Fruit fly (Drosophila melanogaster) whole organism, embryonic: ENCODE data around the gene CG31729.
A peak's percentile ranks its signal among the peaks of the same experiment; 100 is the strongest.

Source experiments
- Adf1 ChIP-seq: fragments of 200-800 bp; sonication (Bioruptor generic); IDR thresholded peaks from 2 replicates; pipeline ENCODE4 v1.3.6; 2022; ENCODE audit warnings: missing biosample characterization, missing genetic modification characterization
- Atf3 ChIP-seq: fragments of 200-800 bp; sonication (Bioruptor generic); optimal IDR thresholded peaks from 3 replicates; lab custom pipeline; 2016; ENCODE audit warnings: missing biosample characterization, missing genetic modification characterization
- Awh ChIP-seq: fragments of 200-800 bp; sonication (Bioruptor generic); IDR thresholded peaks from 2 replicates; pipeline ENCODE4, ENCODE4 v1.3.6; 2022; ENCODE audit warnings: missing biosample characterization, missing genetic modification characterization
- C15 ChIP-seq: fragments of 200-800 bp; sonication (Bioruptor generic); IDR thresholded peaks from 3 replicates; pipeline ENCODE4 v1.3.6; 2022; ENCODE audit warnings: missing biosample characterization, missing genetic modification characterization
- CG11560 ChIP-seq: fragments of 200-800 bp; sonication (Bioruptor generic); IDR thresholded peaks from 3 replicates; pipeline ENCODE4 v1.3.6; 2022; ENCODE audit warnings: missing biosample characterization, missing genetic modification characterization
- CG11696 ChIP-seq: fragments of 200-800 bp; sonication (Bioruptor generic); IDR thresholded peaks from 2 replicates; pipeline ENCODE4 v1.3.6; 2022; ENCODE audit warnings: missing biosample characterization, missing genetic modification characterization
- CG1233 ChIP-seq: fragments of 200-800 bp; sonication (Bioruptor generic); optimal IDR thresholded peaks from 4 replicates; lab custom pipeline; 2018; ENCODE audit warnings: missing biosample characterization, mild to moderate bottlenecking, missing genetic modification characterization
- CG12942 ChIP-seq: fragments of 200-800 bp; sonication (Bioruptor generic); optimal IDR thresholded peaks from 3 replicates; lab custom pipeline; 2016; ENCODE audit warnings: missing biosample characterization, missing genetic modification characterization
- CG31224 ChIP-seq: fragments of 200-800 bp; sonication (Bioruptor generic); IDR thresholded peaks from 2 replicates; pipeline ENCODE4 v1.3.6; 2022; ENCODE audit warnings: missing biosample characterization, missing genetic modification characterization
- CG31365 ChIP-seq: fragments of 200-800 bp; sonication (Bioruptor generic); optimal IDR thresholded peaks from 2 replicates; lab custom pipeline; 2018; ENCODE audit warnings: missing biosample characterization, mild to moderate bottlenecking, missing genetic modification characterization
- CG3281 ChIP-seq: fragments of 200-800 bp; sonication (Bioruptor generic); optimal IDR thresholded peaks from 3 replicates; lab custom pipeline; 2017; ENCODE audit warnings: missing biosample characterization, mild to moderate bottlenecking, missing genetic modification characterization
- CG33557 ChIP-seq: fragments of 200-800 bp; sonication (Bioruptor generic); optimal IDR thresholded peaks from 2 replicates; lab custom pipeline; 2019; ENCODE audit warnings: missing biosample characterization, mild to moderate bottlenecking, missing genetic modification characterization, moderate library complexity
- CG3726 ChIP-seq: fragments of 200-800 bp; sonication (Bioruptor generic); IDR thresholded peaks from 3 replicates; pipeline ENCODE4, ENCODE4 v1.3.6; 2022; ENCODE audit warnings: missing biosample characterization, missing genetic modification characterization
- CG8388 ChIP-seq: fragments of 200-800 bp; sonication (Bioruptor generic); optimal IDR thresholded peaks from 2 replicates; lab custom pipeline; 2019; ENCODE audit warnings: missing biosample characterization, mild to moderate bottlenecking, missing genetic modification characterization, moderate library complexity
- CG9817 ChIP-seq: fragments of 200-800 bp; sonication (Bioruptor generic); optimal IDR thresholded peaks from 2 replicates; lab custom pipeline; 2018; ENCODE audit warnings: missing biosample characterization, mild to moderate bottlenecking, missing genetic modification characterization, moderate library complexity
- D ChIP-seq, 2 experiments: fragments of 200-800 bp in 1 of 2; fragments of >200 bp in 1 of 2; sonication (Bioruptor generic) in 1 of 2; optimal IDR thresholded peaks; 2 replicates in 1 of 2; 3 replicates in 1 of 2; lab custom pipeline; 2017; ENCODE audit warnings: mild to moderate bottlenecking in 1 of 2, missing biosample characterization in 1 of 2, missing genetic modification characterization in 1 of 2, missing genetic modification reagents in 1 of 2
- Drgx ChIP-seq: fragments of 200-800 bp; sonication (Bioruptor generic); IDR thresholded peaks from 2 replicates; pipeline ENCODE4 v1.3.6; 2022; ENCODE audit warnings: missing biosample characterization, missing genetic modification characterization
- MESR4 ChIP-seq: fragments of 200-800 bp; sonication (Bioruptor generic); optimal IDR thresholded peaks from 2 replicates; lab custom pipeline; 2018; ENCODE audit warnings: missing biosample characterization, mild to moderate bottlenecking, missing genetic modification characterization, moderate library complexity
- Med ChIP-seq: fragments of 200-800 bp; sonication (Bioruptor generic); peaks from one replicate; lab custom pipeline; 2016; ENCODE audit warnings: missing biosample characterization, missing genetic modification characterization, mild to moderate bottlenecking, inconsistent platforms, moderate library complexity
- Mes4 ChIP-seq: fragments of 200-800 bp; sonication (Bioruptor generic); optimal IDR thresholded peaks from 2 replicates; lab custom pipeline; 2016; ENCODE audit warnings: missing biosample characterization, missing genetic modification characterization
- Neu2 ChIP-seq: fragments of 200-800 bp; sonication (Bioruptor generic); optimal IDR thresholded peaks from 3 replicates; lab custom pipeline; 2016; ENCODE audit warnings: missing biosample characterization, missing genetic modification characterization, borderline replicate concordance
- Nf-YB ChIP-seq: fragments of 200-800 bp; sonication (Bioruptor generic); optimal IDR thresholded peaks from 3 replicates; lab custom pipeline; 2019; ENCODE audit warnings: missing biosample characterization, mild to moderate bottlenecking, missing genetic modification characterization, moderate library complexity
- Opbp ChIP-seq: fragments of 200-800 bp; sonication (Bioruptor generic); IDR thresholded peaks from 3 replicates; pipeline ENCODE4 v1.3.6; 2022; ENCODE audit warnings: missing biosample characterization, missing genetic modification characterization; ENCODE audit not compliant: partially characterized antibody
- Ravus ChIP-seq: fragments of 200-800 bp; sonication (Bioruptor generic); IDR thresholded peaks from 2 replicates; pipeline ENCODE4 v1.3.6; 2022; ENCODE audit warnings: missing biosample characterization, missing genetic modification characterization
- Vsx1 ChIP-seq: fragments of 200-800 bp; sonication (Bioruptor generic); optimal IDR thresholded peaks from 2 replicates; lab custom pipeline; 2017; ENCODE audit warnings: missing biosample characterization, mild to moderate bottlenecking, missing genetic modification characterization, missing genetic modification reagents
- ac ChIP-seq: fragments of 200-800 bp; sonication (Bioruptor generic); optimal IDR thresholded peaks from 3 replicates; lab custom pipeline; 2017; ENCODE audit warnings: missing biosample characterization, mild to moderate bottlenecking, missing genetic modification characterization
- al ChIP-seq: fragments of 200-800 bp; sonication (Bioruptor generic); IDR thresholded peaks from 2 replicates; pipeline ENCODE4 v1.3.6; 2022; ENCODE audit warnings: missing biosample characterization, missing genetic modification characterization
- ash1 ChIP-seq: fragments of 200-800 bp; sonication (Bioruptor generic); optimal IDR thresholded peaks from 2 replicates; lab custom pipeline; 2018; ENCODE audit warnings: missing biosample characterization, mild to moderate bottlenecking, missing genetic modification characterization
- bbx ChIP-seq: fragments of 200-800 bp; sonication (Bioruptor generic); IDR thresholded peaks from 2 replicates; pipeline ENCODE4 v1.3.6; 2022; ENCODE audit warnings: missing biosample characterization, missing genetic modification characterization; ENCODE audit not compliant: partially characterized antibody
- bsh ChIP-seq, 2 experiments: fragments of 200-800 bp; sonication (Bioruptor generic); optimal IDR thresholded peaks; 2 replicates each; lab custom pipeline; 2017 to 2018; ENCODE audit warnings: mild to moderate bottlenecking in 2 of 2, missing biosample characterization in 2 of 2, missing genetic modification characterization in 2 of 2, moderate library complexity in 1 of 2
- dimm ChIP-seq: fragments of 200-800 bp; sonication (Bioruptor generic); IDR thresholded peaks from 2 replicates; pipeline ENCODE4 v1.3.6; 2022; ENCODE audit warnings: missing biosample characterization, missing genetic modification characterization
- dmrt99B ChIP-seq: fragments of 200-800 bp; sonication (Bioruptor generic); optimal IDR thresholded peaks from 2 replicates; lab custom pipeline; 2018; ENCODE audit warnings: missing biosample characterization, mild to moderate bottlenecking, missing genetic modification characterization, moderate library complexity
- fd64A ChIP-seq: fragments of 200-800 bp; sonication (Bioruptor generic); optimal IDR thresholded peaks from 3 replicates; lab custom pipeline; 2018; ENCODE audit warnings: missing biosample characterization, mild to moderate bottlenecking, missing genetic modification characterization
- ham ChIP-seq: fragments of 200-800 bp; sonication (Bioruptor generic); IDR thresholded peaks from 2 replicates; pipeline ENCODE4 v1.3.6; 2022; ENCODE audit warnings: missing biosample characterization, missing genetic modification characterization
- kah ChIP-seq: fragments of 200-800 bp; sonication (Bioruptor generic); optimal IDR thresholded peaks from 2 replicates; lab custom pipeline; 2018; ENCODE audit warnings: missing biosample characterization, mild to moderate bottlenecking, missing genetic modification characterization
- lov ChIP-seq, 2 experiments: fragments of 200-800 bp in 1 of 2; fragments of >200 bp in 1 of 2; sonication (Bioruptor generic) in 1 of 2; IDR thresholded peaks in 1 of 2; optimal IDR thresholded peaks in 1 of 2; 2 replicates in 1 of 2; 3 replicates in 1 of 2; pipeline versions ENCODE4 v1.3.6 to Lab custom; 2017 to 2022; ENCODE audit warnings: missing biosample characterization in 1 of 2, missing genetic modification characterization in 1 of 2
- pho ChIP-seq: fragments of 200-800 bp; sonication (Bioruptor generic); optimal IDR thresholded peaks from 2 replicates; lab custom pipeline; 2016; ENCODE audit warnings: missing biosample characterization, missing genetic modification characterization
- pnt ChIP-seq: fragments of 200-800 bp; sonication (Bioruptor generic); optimal IDR thresholded peaks from 3 replicates; lab custom pipeline; 2016; ENCODE audit warnings: missing biosample characterization, missing genetic modification characterization
- rib ChIP-seq: fragments of 200-800 bp; sonication (Bioruptor generic); IDR thresholded peaks from 2 replicates; pipeline ENCODE4 v1.3.6; 2022; ENCODE audit warnings: missing biosample characterization, missing genetic modification characterization
- ro ChIP-seq: fragments of 200-800 bp; sonication (Bioruptor generic); IDR thresholded peaks from 2 replicates; pipeline ENCODE4 v1.3.6; 2022; ENCODE audit warnings: missing biosample characterization, missing genetic modification characterization
- run ChIP-seq: fragments of 200-800 bp; sonication (Bioruptor generic); optimal IDR thresholded peaks from 3 replicates; lab custom pipeline; 2018; ENCODE audit warnings: missing biosample characterization, mild to moderate bottlenecking, missing genetic modification characterization
- so ChIP-seq: fragments of 200-800 bp; sonication (Bioruptor generic); IDR thresholded peaks from 3 replicates; pipeline ENCODE4 v1.3.6; 2022; ENCODE audit warnings: missing biosample characterization, missing genetic modification characterization
- tgo ChIP-seq: fragments of 200-800 bp; sonication (Bioruptor generic); IDR thresholded peaks from 3 replicates; pipeline ENCODE4 v1.3.6; 2022; ENCODE audit warnings: missing biosample characterization, missing genetic modification characterization
- tll ChIP-seq, 2 experiments: fragments of 200-800 bp in 1 of 2; fragments of >200 bp in 1 of 2; sonication (Bioruptor generic) in 1 of 2; optimal IDR thresholded peaks; 2 replicates each; lab custom pipeline; 2017 to 2019; ENCODE audit warnings: missing biosample characterization in 2 of 2, missing genetic modification characterization in 2 of 2, mild to moderate bottlenecking in 1 of 2, moderate library complexity in 1 of 2
- toy ChIP-seq: fragments of 200-800 bp; sonication (Bioruptor generic); IDR thresholded peaks from 2 replicates; pipeline ENCODE4 v1.3.6; 2022; ENCODE audit warnings: missing biosample characterization, missing genetic modification characterization
- vfl ChIP-seq: fragments of 200-800 bp; sonication (Bioruptor generic); optimal IDR thresholded peaks from 2 replicates; lab custom pipeline; 2016; ENCODE audit warnings: missing biosample characterization, missing genetic modification characterization
- zfh2 ChIP-seq: fragments of 200-800 bp; sonication (Bioruptor generic); optimal IDR thresholded peaks from 2 replicates; lab custom pipeline; 2016; ENCODE audit warnings: missing biosample characterization, missing genetic modification characterization

Gene CG31729

dm6 chr2L:13290276-13291065 is 674 bp downstream of the CG31729 start (continued):
- TF ChIP-seq lov (optimal IDR thresholded peaks at IDR 0.05; lab: Kevin White, UChicago) (no peak), lov (GFP tag; IDR thresholded peaks at IDR 0.05; lab: Robert Waterston, UW) (peak; percentile 66; the same call in 1 of the 3 replicates), D (optimal IDR thresholded peaks at IDR 0.05; lab: Kevin White, UChicago) (no peak), D (GFP tag; optimal IDR thresholded peaks at IDR 0.05; lab: Kevin White, UChicago) (peak; percentile 51), toy (GFP tag; lab: Robert Waterston, UW) (no peak; the same call in 1 of the 2 replicates), Med (peak; percentile 96), CG3726 (peak; percentile 74; the same call in 1 of the 3 replicates), MESR4 (GFP tag; lab: Kevin White, UChicago) (peak; percentile 4), dmrt99B (peak; percentile 79), run (tag; lab: Kevin White, UChicago) (peak; percentile 64), Neu2 (no peak), rib (GFP tag; lab: Robert Waterston, UW) (peak; percentile 69; the same call in 1 of the 2 replicates), vfl (GFP tag; lab: Kevin White, UChicago) (no peak), CG12942 (GFP tag; lab: Kevin White, UChicago) (no peak), ro (GFP tag; lab: Robert Waterston, UW) (no peak), Atf3 (GFP tag; lab: Kevin White, UChicago) (peak; percentile 50), ham (no peak), fd64A (GFP tag; lab: Kevin White, UChicago) (peak; percentile 87), al (GFP tag; lab: Robert Waterston, UW) (peak; percentile 19; the same call in 1 of the 2 replicates), Drgx (GFP tag; lab: Robert Waterston, UW) (no peak), Nf-YB (GFP tag; lab: Kevin White, UChicago) (peak; percentile 67), CG3281 (GFP tag; lab: Kevin White, UChicago) (peak; percentile 90), CG31365 (peak; percentile 84), tgo (GFP tag; lab: Robert Waterston, UW) (peak; percentile 32; the same call in 1 of the 3 replicates), C15 (peak; percentile 39; the same call in 1 of the 3 replicates), Awh (GFP tag; lab: Robert Waterston, UW) (peak; percentile 77), bbx (peak; percentile 54; the same call in 1 of the 2 replicates), Ravus (no peak; the same call in 1 of the 2 replicates), CG31224 (no peak), pho (peak; percentile 24), Vsx1 (GFP tag; lab: Kevin White, UChicago) (peak; percentile 95), CG33557 (GFP tag; lab: Kevin White, UChicago) (peak; percentile 39), kah (peak; percentile 66), Adf1 (peak; percentile 100), CG11696 (GFP tag; lab: Robert Waterston, UW) (peak; percentile 66), CG8388 (GFP tag; lab: Kevin White, UChicago) (peak; percentile 50), ash1 (GFP tag; lab: Kevin White, UChicago) (peak; percentile 74), zfh2 (GFP tag; lab: Kevin White, UChicago) (no peak), bsh (GFP tag; optimal IDR thresholded peaks at IDR 0.05; lab: Kevin White, UChicago) (peak in 1 of 2 experiments; percentile 82), Mes4 (GFP tag; lab: Kevin White, UChicago) (peak; percentile 50), tll (GFP tag; optimal IDR thresholded peaks at IDR 0.05; lab: Kevin White, UChicago) (no peak), ac (GFP tag; lab: Kevin White, UChicago) (peak; percentile 55), CG9817 (peak; percentile 54), Opbp (GFP tag; lab: Robert Waterston, UW) (peak; percentile 36; the same call in 1 of the 3 replicates), CG1233 (GFP tag; lab: Kevin White, UChicago) (peak; percentile 82), dimm (GFP tag; lab: Robert Waterston, UW) (no peak), so (0 out of 3 replicates have a peak, but pooled peaks have one; percentile 6), pnt (GFP tag; lab: Kevin White, UChicago) (no peak), CG11560 (no peak)
